Worm (Caenorhabditis elegans) whole organism, young adult: ENCODE measurements around the gene ifb-1.

ENCODE experiments used
- C06A6.2 ChIP-seq: fragments of 200-800 bp; sonication (Bioruptor generic); conservative IDR thresholded peaks from 2 replicates; pipeline ENCODE4 v1.3.6; 2022; ENCODE audit warnings: missing genetic modification characterization, missing compliant biosample characterization
- F37B4.10 ChIP-seq: fragments of 200-800 bp; sonication (Bioruptor generic); IDR thresholded peaks from 2 replicates; pipeline ENCODE4 v1.3.6; 2022; ENCODE audit warnings: missing genetic modification characterization, missing compliant biosample characterization
- F52B5.7 ChIP-seq: sonication (generic microtip); optimal IDR thresholded peaks from 2 replicates; lab custom pipeline; 2016; ENCODE audit warnings: mild to moderate bottlenecking, missing genetic modification characterization, missing compliant biosample characterization
- F57A8.1 ChIP-seq: fragments of 200-800 bp; sonication (Bioruptor generic); optimal IDR thresholded peaks from 2 replicates; lab custom pipeline; 2018; ENCODE audit warnings: mild to moderate bottlenecking, missing genetic modification characterization, moderate library complexity, missing compliant biosample characterization
- K12H6.12 ChIP-seq: fragments of 200-800 bp; sonication (Bioruptor generic); optimal IDR thresholded peaks from 2 replicates; lab custom pipeline; 2018; ENCODE audit warnings: mild to moderate bottlenecking, missing genetic modification characterization, missing compliant biosample characterization
- Y79H2A.3 ChIP-seq: fragments of 200-800 bp; sonication (Bioruptor generic); conservative IDR thresholded peaks from 2 replicates; pipeline ENCODE4 v1.3.6; 2022; ENCODE audit warnings: missing genetic modification reagents, missing genetic modification characterization, missing compliant biosample characterization
- ZK185.1 ChIP-seq: sonication (generic microtip); optimal IDR thresholded peaks from 2 replicates; lab custom pipeline; 2016; ENCODE audit warnings: mild to moderate bottlenecking, missing genetic modification characterization, missing compliant biosample characterization; ENCODE audit not compliant: poor library complexity, severe bottlenecking
- ama-1 ChIP-seq, 3 experiments: fragments of 150-350 bp in 1 of 3; sonication (generic microtip) in 2 of 3; optimal IDR thresholded peaks; 2 replicates each; lab custom pipeline; 2014 to 2018; ENCODE audit warnings: missing biosample characterization in 2 of 3, missing genetic modification characterization in 2 of 3, missing genetic modification reagents in 2 of 3
- aptf-2 ChIP-seq: fragments of 200-800 bp; sonication (Bioruptor generic); conservative IDR thresholded peaks from 2 replicates; pipeline ENCODE4 v1.3.6; 2022; ENCODE audit warnings: missing genetic modification reagents, missing genetic modification characterization, missing compliant biosample characterization
- attf-3 ChIP-seq: fragments of 200-800 bp; sonication (Bioruptor generic); conservative IDR thresholded peaks from 2 replicates; pipeline ENCODE4 v1.3.6; 2022; ENCODE audit warnings: missing genetic modification reagents, missing genetic modification characterization, missing compliant biosample characterization
- attf-6 ChIP-seq: fragments of 200-800 bp; sonication (Bioruptor generic); IDR thresholded peaks from 2 replicates; pipeline ENCODE4 v1.3.6; 2022; ENCODE audit warnings: missing genetic modification reagents, missing genetic modification characterization, missing compliant biosample characterization
- bed-1 ChIP-seq: fragments of 200-800 bp; sonication (Bioruptor generic); IDR thresholded peaks from 2 replicates; pipeline ENCODE4 v1.3.6; 2022; ENCODE audit warnings: missing genetic modification reagents, missing genetic modification characterization, missing compliant biosample characterization
- ccch-3 ChIP-seq: fragments of 200-800 bp; sonication (Bioruptor generic); optimal IDR thresholded peaks from 2 replicates; lab custom pipeline; 2018; ENCODE audit warnings: mild to moderate bottlenecking, missing genetic modification characterization, missing compliant biosample characterization
- ceh-100 ChIP-seq: fragments of 200-800 bp; sonication (Bioruptor generic); IDR thresholded peaks from 2 replicates; pipeline ENCODE4 v1.3.6; 2022; ENCODE audit warnings: missing genetic modification reagents, missing genetic modification characterization, missing compliant biosample characterization
- ceh-27 ChIP-seq: fragments of 200-800 bp; sonication (Bioruptor generic); optimal IDR thresholded peaks from 2 replicates; lab custom pipeline; 2018; ENCODE audit warnings: mild to moderate bottlenecking, missing genetic modification characterization, moderate library complexity, missing compliant biosample characterization
- ceh-79 ChIP-seq: sonication (generic microtip); optimal IDR thresholded peaks from 2 replicates; lab custom pipeline; 2017; ENCODE audit warnings: mild to moderate bottlenecking, missing genetic modification characterization, missing compliant biosample characterization
- egl-18 ChIP-seq: fragments of 200-800 bp; sonication (Bioruptor generic); IDR thresholded peaks from 2 replicates; pipeline ENCODE4 v1.3.6; 2022; ENCODE audit warnings: missing genetic modification reagents, missing genetic modification characterization, missing compliant biosample characterization
- fkh-3 ChIP-seq: sonication (generic microtip); optimal IDR thresholded peaks from 2 replicates; lab custom pipeline; 2016; ENCODE audit warnings: mild to moderate bottlenecking, missing genetic modification characterization, missing compliant biosample characterization
- hlh-26 ChIP-seq: fragments of 200-800 bp; sonication (Bioruptor generic); conservative IDR thresholded peaks from 2 replicates; pipeline ENCODE4 v1.3.6; 2022; ENCODE audit warnings: missing genetic modification reagents, missing genetic modification characterization, missing compliant biosample characterization
- hmg-1.2 ChIP-seq: fragments of 200-800 bp; sonication (Bioruptor generic); IDR thresholded peaks from 2 replicates; pipeline ENCODE4 v1.3.6; 2022; ENCODE audit warnings: missing genetic modification reagents, missing genetic modification characterization, missing compliant biosample characterization
- hsf-1 ChIP-seq: fragments of 200-800 bp; sonication (Bioruptor generic); IDR thresholded peaks from 2 replicates; pipeline ENCODE4 v1.3.6; 2022; ENCODE audit warnings: missing genetic modification reagents, missing genetic modification characterization, missing compliant biosample characterization
- lag-1 ChIP-seq: fragments of 200-800 bp; sonication (Bioruptor generic); IDR thresholded peaks from 2 replicates; pipeline ENCODE4 v1.3.6; 2022; ENCODE audit warnings: missing genetic modification reagents, missing genetic modification characterization, missing compliant biosample characterization
- lin-26 ChIP-seq: fragments of 200-800 bp; sonication (Bioruptor generic); IDR thresholded peaks from 2 replicates; pipeline ENCODE4 v1.3.6; 2022; ENCODE audit warnings: missing genetic modification reagents, missing genetic modification characterization, missing compliant biosample characterization
- lsy-27 ChIP-seq: sonication (generic microtip); optimal IDR thresholded peaks from 2 replicates; lab custom pipeline; 2017; ENCODE audit warnings: missing genetic modification characterization, mild to moderate bottlenecking, missing compliant biosample characterization, antibody characterized with exemption, missing genotype, borderline replicate concordance; ENCODE audit not compliant: insufficient read depth
- madf-3 ChIP-seq: fragments of 200-800 bp; sonication (Bioruptor generic); IDR thresholded peaks from 2 replicates; pipeline ENCODE4 v1.3.6; 2022; ENCODE audit warnings: missing genetic modification reagents, missing genetic modification characterization, missing compliant biosample characterization
- mcd-1 ChIP-seq: fragments of 200-800 bp; sonication (Bioruptor generic); IDR thresholded peaks from 2 replicates; pipeline ENCODE4 v1.3.6; 2022; ENCODE audit warnings: missing genetic modification reagents, missing genetic modification characterization, missing compliant biosample characterization
- mes-4 ChIP-seq: sonication (generic microtip); optimal IDR thresholded peaks from 2 replicates; lab custom pipeline; 2016; ENCODE audit warnings: missing genotype, missing genetic modification characterization, missing compliant biosample characterization
- nhr-120 ChIP-seq: fragments of 200-800 bp; sonication (Bioruptor generic); IDR thresholded peaks from 2 replicates; pipeline ENCODE4 v1.3.6; 2022; ENCODE audit warnings: missing genetic modification characterization, missing compliant biosample characterization
- nhr-90 ChIP-seq: sonication (generic microtip); optimal IDR thresholded peaks from 2 replicates; lab custom pipeline; 2016; ENCODE audit warnings: missing genotype, mild to moderate bottlenecking, missing genetic modification characterization, missing compliant biosample characterization
- rcor-1 ChIP-seq: fragments of 200-800 bp; sonication (Bioruptor generic); IDR thresholded peaks from 2 replicates; pipeline ENCODE4 v1.3.6; 2022; ENCODE audit warnings: missing genetic modification reagents, missing genetic modification characterization, missing compliant biosample characterization
- snpc-3.4 ChIP-seq: sonication (generic microtip); optimal IDR thresholded peaks from 2 replicates; lab custom pipeline; 2017; ENCODE audit warnings: missing genetic modification characterization, mild to moderate bottlenecking, missing compliant biosample characterization, antibody characterized with exemption, moderate library complexity, missing genotype, missing genetic modification reagents
- snpc-4 ChIP-seq, 5 experiments: fragments of 150-350 bp in 1 of 5; sonication (generic microtip) in 4 of 5; optimal IDR thresholded peaks; 2 replicates each; lab custom pipeline; 2014 to 2018; ENCODE audit warnings: missing genetic modification characterization in 5 of 5, missing biosample characterization in 3 of 5, antibody characterized with exemption in 2 of 5, mild to moderate bottlenecking in 2 of 5, missing compliant biosample characterization in 2 of 5, missing genotype in 2 of 5, moderate library complexity in 2 of 5, missing genetic modification reagents in 1 of 5
- somi-1 ChIP-seq: fragments of 200-800 bp; sonication (Bioruptor generic); optimal IDR thresholded peaks from 2 replicates; lab custom pipeline; 2018; ENCODE audit warnings: mild to moderate bottlenecking, missing genetic modification characterization, missing compliant biosample characterization
- zim-3 ChIP-seq: sonication (generic microtip); optimal IDR thresholded peaks from 2 replicates; lab custom pipeline; 2017; ENCODE audit warnings: mild to moderate bottlenecking, missing genetic modification characterization, moderate library complexity, missing compliant biosample characterization
- ztf-22 ChIP-seq: fragments of 200-800 bp; sonication (Bioruptor generic); optimal IDR thresholded peaks from 2 replicates; lab custom pipeline; 2018; ENCODE audit warnings: mild to moderate bottlenecking, missing genetic modification characterization, moderate library complexity, missing compliant biosample characterization
- ztf-25 ChIP-seq: fragments of 200-800 bp; sonication (Bioruptor generic); IDR thresholded peaks from 2 replicates; pipeline ENCODE4 v1.3.6; 2022; ENCODE audit warnings: missing genetic modification reagents, missing genetic modification characterization, missing compliant biosample characterization
- ztf-26 ChIP-seq: sonication (generic microtip); optimal IDR thresholded peaks from 2 replicates; lab custom pipeline; 2017; ENCODE audit warnings: missing genetic modification characterization, missing compliant biosample characterization
- ztf-3 ChIP-seq: fragments of 200-800 bp; sonication (Bioruptor generic); optimal IDR thresholded peaks from 2 replicates; lab custom pipeline; 2018; ENCODE audit warnings: mild to moderate bottlenecking, missing genetic modification characterization, missing compliant biosample characterization
- ztf-6 ChIP-seq: fragments of 200-800 bp; sonication (Bioruptor generic); IDR thresholded peaks from 2 replicates; pipeline ENCODE4 v1.3.6; 2022; ENCODE audit warnings: missing genetic modification reagents, missing genetic modification characterization, missing compliant biosample characterization

Gene ifb-1

DNA sequence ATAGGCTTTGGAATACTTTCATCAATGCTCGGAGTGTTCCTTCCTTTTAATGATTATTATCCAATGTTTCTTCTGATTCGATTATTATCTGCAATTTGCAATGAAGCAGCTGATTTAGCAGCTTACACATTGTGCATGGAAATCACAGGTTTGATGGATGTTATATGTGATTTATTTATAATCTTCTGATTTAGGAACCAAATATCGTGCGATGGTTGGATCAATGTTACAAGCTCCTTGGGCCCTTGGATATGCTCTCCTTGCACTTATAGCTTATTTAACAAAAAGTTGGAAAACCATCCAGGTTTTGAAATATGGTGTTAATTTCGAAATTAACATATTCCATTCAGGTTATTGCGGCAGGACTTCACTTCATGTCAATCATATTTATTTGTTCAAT, 20.1 kb downstream of the ifb-1 start:
- TF ChIP-seq K12H6.12 (tag; lab: Kevin White, UChicago) (no peak), somi-1 (GFP tag; lab: Kevin White, UChicago) (no peak), zim-3 (tag; lab: Kevin White, UChicago) (no peak), hlh-26 (no peak), nhr-90 (tag; lab: Kevin White, UChicago) (no peak), F52B5.7 (no peak), hsf-1 (GFP tag; lab: Robert Waterston, UW) (no peak), F57A8.1 (no peak), madf-3 (no peak), ztf-22 (no peak), lin-26 (GFP tag; lab: Robert Waterston, UW) (no peak), bed-1 (no peak)

DNA sequence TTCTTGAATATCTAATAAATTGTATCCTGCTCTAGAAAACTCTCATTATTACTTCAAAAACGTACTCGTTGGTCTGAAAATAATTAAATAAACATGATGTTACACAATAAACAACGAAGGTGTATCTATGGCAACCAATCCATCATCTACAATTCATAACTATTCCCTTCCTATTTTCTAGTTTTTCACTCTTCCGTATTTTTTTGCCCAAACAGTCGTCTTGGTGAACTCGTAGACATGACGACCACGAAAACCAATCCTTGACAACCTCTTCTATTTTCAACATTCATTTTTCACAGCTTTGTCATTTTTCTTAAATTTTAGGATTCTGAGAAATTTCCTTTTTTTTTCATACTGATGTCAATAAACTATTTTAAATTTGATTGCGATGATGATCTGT, 23.4 kb downstream of the ifb-1 start, which contains the start of gene K05F1.13:
Gene K05F1.13, plus strand, starts transcription at position 301 of the 400 bp plus-strand sequence.
- no peak for TF ChIP-seq ceh-100 (GFP tag; lab: Robert Waterston, UW)
- no peak for TF ChIP-seq fkh-3 (tag; lab: Kevin White, UChicago)
- TF ChIP-seq F52B5.7 = no peak
- no peak for TF ChIP-seq aptf-2 (GFP tag; lab: Robert Waterston, UW)
- no peak for TF ChIP-seq ama-1 (optimal IDR thresholded peaks at IDR 0.05; lab: Kevin White, UChicago)
- no peak for TF ChIP-seq ama-1 (GFP tag; optimal IDR thresholded peaks at IDR 0.05; lab: Kevin White, UChicago)
- no peak for TF ChIP-seq ztf-25 (GFP tag; lab: Robert Waterston, UW)
- TF ChIP-seq Y79H2A.3 (GFP tag; lab: Robert Waterston, UW) = no peak
- no peak for TF ChIP-seq attf-3 (GFP tag; lab: Robert Waterston, UW)

DNA sequence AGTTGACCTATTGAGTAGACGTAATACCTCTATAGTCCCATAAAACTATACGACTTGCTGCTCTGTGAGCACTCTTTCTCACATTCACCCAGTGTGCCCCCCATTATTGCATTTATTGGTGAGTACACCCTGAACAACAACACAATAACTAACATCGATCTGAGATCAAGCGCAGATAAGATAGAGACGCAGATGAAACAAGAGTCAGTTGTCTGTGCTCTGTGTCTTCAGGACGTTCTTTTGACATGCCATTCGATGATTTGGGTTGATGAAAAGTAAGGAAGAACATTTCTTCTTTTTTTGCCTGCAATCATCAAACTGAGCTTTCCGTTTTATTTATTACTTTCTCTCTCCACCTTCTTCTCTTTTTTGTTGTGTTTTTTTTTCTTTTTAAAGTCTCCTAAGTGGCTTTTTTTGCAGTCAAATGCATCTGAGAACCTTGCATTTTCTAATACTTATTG, 24.9 kb downstream of the ifb-1 start, which contains the start of gene lect-2:
Gene lect-2, plus strand, starts transcription at position 411 of the 461 bp plus-strand sequence.
- TF ChIP-seq ztf-6 (GFP tag; lab: Robert Waterston, UW) (no peak), attf-6 (no peak), lsy-27 (tag; lab: Kevin White, UChicago) (no peak)

DNA sequence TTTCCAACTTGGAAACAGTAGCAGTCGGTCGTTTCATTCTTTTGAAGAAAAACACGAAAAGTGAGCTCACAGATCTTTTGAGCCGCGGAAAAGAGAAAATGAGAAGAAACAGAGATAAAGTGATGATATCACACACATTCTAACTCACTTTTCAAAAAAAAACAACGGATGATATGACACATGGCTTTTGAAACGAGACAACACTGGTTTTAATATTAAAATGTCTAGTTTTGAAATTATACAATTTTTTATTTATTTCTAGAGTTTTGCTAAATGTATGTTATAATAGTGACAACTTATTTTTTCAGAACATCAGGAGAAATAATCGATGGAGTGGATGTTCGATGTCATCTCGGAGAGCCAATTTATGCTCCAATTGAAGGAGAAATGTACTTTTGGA, 27.1 kb downstream of the ifb-1 start, which contains the start of gene K05F1.14:
Gene K05F1.14, minus strand, starts transcription at position 101 of the 400 bp plus-strand sequence.
- no peak for TF ChIP-seq nhr-120 (GFP tag; lab: Robert Waterston, UW)
- TF ChIP-seq ztf-3 = no peak
- no peak for TF ChIP-seq snpc-3.4 (tag; lab: Kevin White, UChicago)
- TF ChIP-seq egl-18 (GFP tag; lab: Robert Waterston, UW) = no peak
- TF ChIP-seq ztf-22 = no peak
- TF ChIP-seq lag-1 (GFP tag; lab: Robert Waterston, UW) = no peak

DNA sequence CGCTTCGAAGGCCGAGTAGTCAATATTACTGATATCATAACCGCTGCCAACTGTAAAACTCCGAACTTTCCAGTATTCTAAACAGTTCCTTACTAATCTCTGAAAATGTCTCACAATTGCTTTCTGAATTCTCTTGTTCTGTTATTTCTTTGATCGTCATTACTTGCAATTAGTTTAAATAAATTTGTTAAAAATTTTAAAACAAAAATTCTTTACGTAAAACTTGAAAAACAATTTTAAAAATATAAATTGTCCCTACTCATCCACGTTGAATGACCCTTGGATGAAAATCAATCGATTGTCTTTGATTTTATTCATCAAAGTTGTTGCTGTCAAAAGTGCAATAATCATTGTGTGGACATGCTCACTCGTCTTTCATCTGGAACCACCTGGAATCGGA, 28.8 kb downstream of the ifb-1 start, which contains the start of gene acdh-8:
Gene acdh-8, plus strand, starts transcription at position 301 of the 400 bp plus-strand sequence.
- no peak for TF ChIP-seq C06A6.2 (GFP tag; lab: Robert Waterston, UW)
- no peak for TF ChIP-seq ccch-3 (GFP tag; lab: Kevin White, UChicago)
- no peak for TF ChIP-seq ZK185.1 (tag; lab: Kevin White, UChicago)
- no peak for TF ChIP-seq snpc-4 (GFP tag; optimal IDR thresholded peaks at IDR 0.05; lab: Kevin White, UChicago)
- no peak for TF ChIP-seq snpc-4 (tag; optimal IDR thresholded peaks at IDR 0.05; lab: Kevin White, UChicago)
- TF ChIP-seq ceh-79 (tag; lab: Kevin White, UChicago) = no peak
- TF ChIP-seq lin-26 (GFP tag; lab: Robert Waterston, UW) = no peak
- TF ChIP-seq hsf-1 (GFP tag; lab: Robert Waterston, UW) = no peak
- TF ChIP-seq hmg-1.2 (GFP tag; lab: Robert Waterston, UW) = no peak
- TF ChIP-seq F37B4.10 (GFP tag; lab: Robert Waterston, UW) = no peak
- TF ChIP-seq ceh-27 = no peak
- TF ChIP-seq ztf-26 (tag; lab: Kevin White, UChicago) = no peak
- no peak for TF ChIP-seq madf-3
- no peak for TF ChIP-seq ceh-100 (GFP tag; lab: Robert Waterston, UW)
- no peak for TF ChIP-seq Y79H2A.3 (GFP tag; lab: Robert Waterston, UW)
- no peak for TF ChIP-seq mes-4 (tag; lab: Kevin White, UChicago)
- TF ChIP-seq mcd-1 = no peak
- no peak for TF ChIP-seq rcor-1
- TF ChIP-seq lag-1 (GFP tag; lab: Robert Waterston, UW) = no peak
- TF ChIP-seq, all 124 proteins: peak for 0
